Worm (Caenorhabditis elegans) whole organism, L1 larva: Measurements from ENCODE around the gene D1086.8.

Source experiments
- C16A3.4 ChIP-seq: fragments of 150-350 bp; optimal IDR thresholded peaks from 2 replicates; lab custom pipeline; 2014; ENCODE audit warnings: missing biosample characterization, missing genetic modification characterization
- F16B12.6 ChIP-seq: fragments of 150-350 bp; optimal IDR thresholded peaks from 2 replicates; lab custom pipeline; 2014; ENCODE audit warnings: missing biosample characterization, missing genetic modification characterization
- Y116A8C.19 ChIP-seq: sonication (generic microtip); optimal IDR thresholded peaks from 2 replicates; lab custom pipeline; 2016; ENCODE audit warnings: missing compliant biosample characterization, missing genetic modification characterization, borderline replicate concordance
- ama-1 ChIP-seq: fragments of 150-350 bp; optimal IDR thresholded peaks from 2 replicates; lab custom pipeline; 2014
- ceh-8 ChIP-seq: fragments of 200-800 bp; sonication (Bioruptor generic); optimal IDR thresholded peaks from 2 replicates; lab custom pipeline; 2018; ENCODE audit warnings: mild to moderate bottlenecking, missing genetic modification characterization, moderate library complexity, missing compliant biosample characterization
- ceh-82 ChIP-seq, 3 experiments: fragments of 150-350 bp in 1 of 3; sonication (generic microtip) in 2 of 3; optimal IDR thresholded peaks; 2 replicates each; lab custom pipeline; 2014 to 2017; ENCODE audit warnings: missing biosample characterization in 3 of 3, missing genetic modification characterization in 3 of 3
- ceh-90 ChIP-seq: sonication (generic microtip); optimal IDR thresholded peaks from 2 replicates; lab custom pipeline; 2016; ENCODE audit warnings: missing genetic modification characterization, missing compliant biosample characterization
- dpl-1 ChIP-seq, 3 experiments: fragments of 150-350 bp in 2 of 3; sonication (generic microtip) in 1 of 3; optimal IDR thresholded peaks; 2 replicates each; lab custom pipeline; 2014 to 2017; ENCODE audit warnings: missing biosample characterization in 3 of 3, missing genetic modification characterization in 3 of 3, missing genetic modification reagents in 3 of 3
- dsc-1 ChIP-seq: sonication (generic microtip); optimal IDR thresholded peaks from 2 replicates; lab custom pipeline; 2016; ENCODE audit warnings: mild to moderate bottlenecking, missing genetic modification characterization, missing compliant biosample characterization
- egl-13 ChIP-seq: sonication (generic microtip); optimal IDR thresholded peaks from 2 replicates; lab custom pipeline; 2016; ENCODE audit warnings: missing genotype, missing genetic modification reagents, missing genetic modification characterization, missing compliant biosample characterization
- elt-3 ChIP-seq, 6 experiments: fragments of 150-350 bp in 1 of 6; sonication (generic microtip); optimal IDR thresholded peaks; 2 replicates each; lab custom pipeline; 2017 to 2018; ENCODE audit warnings: missing biosample characterization in 6 of 6, missing genetic modification characterization in 6 of 6, inconsistent platforms in 1 of 6
- ets-5 ChIP-seq: fragments of 200-800 bp; sonication (Bioruptor generic); IDR thresholded peaks from 2 replicates; pipeline ENCODE4 v1.3.6; 2022; ENCODE audit warnings: missing genetic modification characterization, missing compliant biosample characterization
- fos-1 ChIP-seq: fragments of 150-350 bp; optimal IDR thresholded peaks from 2 replicates; lab custom pipeline; 2014; ENCODE audit warnings: missing biosample characterization, missing genetic modification characterization
- grh-1 ChIP-seq: fragments of 200-800 bp; sonication (Bioruptor generic); IDR thresholded peaks from 2 replicates; pipeline ENCODE4 v1.3.6; 2022; ENCODE audit warnings: missing genetic modification reagents, missing genetic modification characterization, missing compliant biosample characterization
- hlh-17 ChIP-seq: fragments of 200-800 bp; sonication (Bioruptor generic); optimal IDR thresholded peaks from 2 replicates; lab custom pipeline; 2018; ENCODE audit warnings: missing genetic modification characterization, mild to moderate bottlenecking, missing compliant biosample characterization, moderate library complexity, borderline replicate concordance
- hlh-4 ChIP-seq: sonication (generic microtip); optimal IDR thresholded peaks from 2 replicates; lab custom pipeline; 2016; ENCODE audit warnings: mild to moderate bottlenecking, missing genetic modification characterization, missing compliant biosample characterization
- hpl-2 ChIP-seq: fragments of 150-350 bp; optimal IDR thresholded peaks from 2 replicates; lab custom pipeline; 2014; ENCODE audit warnings: missing biosample characterization, missing genetic modification reagents, missing genetic modification characterization
- irx-1 ChIP-seq: sonication (generic microtip); optimal IDR thresholded peaks from 2 replicates; lab custom pipeline; 2016; ENCODE audit warnings: missing genetic modification characterization, missing compliant biosample characterization
- isw-1 ChIP-seq: fragments of 200-800 bp; sonication (Bioruptor generic); IDR thresholded peaks from 2 replicates; pipeline ENCODE4 v1.3.6; 2022; ENCODE audit warnings: missing genetic modification characterization, missing compliant biosample characterization
- jun-1 ChIP-seq: fragments of 150-350 bp; optimal IDR thresholded peaks from 2 replicates; lab custom pipeline; 2014; ENCODE audit warnings: missing biosample characterization, missing genetic modification reagents, missing genetic modification characterization
- lin-13 ChIP-seq: fragments of 150-350 bp; optimal IDR thresholded peaks from 2 replicates; lab custom pipeline; 2014; ENCODE audit warnings: missing biosample characterization, missing genetic modification reagents, missing genetic modification characterization
- lin-14 ChIP-seq: fragments of 200-800 bp; sonication (Bioruptor generic); optimal IDR thresholded peaks from 2 replicates; lab custom pipeline; 2018; ENCODE audit warnings: mild to moderate bottlenecking, missing genetic modification characterization, moderate library complexity, missing compliant biosample characterization
- lin-35 ChIP-seq, 2 experiments: fragments of 150-350 bp; optimal IDR thresholded peaks; 2 replicates each; lab custom pipeline; 2014; ENCODE audit warnings: missing biosample characterization in 2 of 2, missing genetic modification characterization in 2 of 2, missing genetic modification reagents in 2 of 2
- lir-3 ChIP-seq: sonication (generic microtip); optimal IDR thresholded peaks from 2 replicates; lab custom pipeline; 2016; ENCODE audit warnings: mild to moderate bottlenecking, missing genetic modification characterization, moderate library complexity, missing compliant biosample characterization; ENCODE audit not compliant: poor library complexity
- lsy-2 ChIP-seq, 2 experiments: fragments of 150-350 bp; optimal IDR thresholded peaks; 2 replicates each; lab custom pipeline; 2014; ENCODE audit warnings: missing biosample characterization in 2 of 2, missing genetic modification characterization in 2 of 2
- mdl-1 ChIP-seq, 2 experiments: fragments of 150-350 bp; optimal IDR thresholded peaks; 2 replicates each; lab custom pipeline; 2014 to 2017; ENCODE audit warnings: missing biosample characterization in 2 of 2, missing genetic modification characterization in 2 of 2, inconsistent platforms in 1 of 2
- nhr-12 ChIP-seq: sonication (generic microtip); optimal IDR thresholded peaks from 2 replicates; lab custom pipeline; 2017; ENCODE audit warnings: missing biosample characterization, missing genetic modification characterization
- nhr-19 ChIP-seq: fragments of 200-800 bp; sonication (Bioruptor generic); conservative IDR thresholded peaks from 2 replicates; pipeline ENCODE4 v1.3.6; 2022; ENCODE audit warnings: missing genetic modification characterization, missing compliant biosample characterization
- nhr-237 ChIP-seq: fragments of 150-350 bp; optimal IDR thresholded peaks from 2 replicates; lab custom pipeline; 2014; ENCODE audit warnings: missing biosample characterization, missing genetic modification characterization
- nhr-47 ChIP-seq: sonication (generic microtip); optimal IDR thresholded peaks from 2 replicates; lab custom pipeline; 2016; ENCODE audit warnings: mild to moderate bottlenecking, missing genetic modification characterization, moderate library complexity, missing compliant biosample characterization
- nhr-77 ChIP-seq: fragments of 150-350 bp; optimal IDR thresholded peaks from 2 replicates; lab custom pipeline; 2014; ENCODE audit warnings: missing biosample characterization, missing genetic modification characterization
- nhr-84 ChIP-seq: sonication (generic microtip); optimal IDR thresholded peaks from 2 replicates; lab custom pipeline; 2017; ENCODE audit warnings: missing biosample characterization, missing genetic modification characterization
- nhr-85 ChIP-seq: sonication (generic microtip); peaks from one replicate; lab custom pipeline; 2016; ENCODE audit warnings: missing genetic modification characterization, inconsistent platforms, missing compliant biosample characterization
- nhr-90 ChIP-seq: sonication (generic microtip); optimal IDR thresholded peaks from 2 replicates; lab custom pipeline; 2016; ENCODE audit warnings: mild to moderate bottlenecking, missing genetic modification characterization, missing compliant biosample characterization; ENCODE audit not compliant: poor library complexity
- pax-3 ChIP-seq: fragments of 200-800 bp; sonication (Bioruptor generic); optimal IDR thresholded peaks from 2 replicates; lab custom pipeline; 2018; ENCODE audit warnings: mild to moderate bottlenecking, missing genetic modification characterization, moderate library complexity, missing compliant biosample characterization
- pqm-1 ChIP-seq: sonication (generic microtip); optimal IDR thresholded peaks from 3 replicates; lab custom pipeline; 2017; ENCODE audit warnings: missing biosample characterization, missing genetic modification characterization
- rnt-1 ChIP-seq: sonication (generic microtip); optimal IDR thresholded peaks from 2 replicates; lab custom pipeline; 2016; ENCODE audit warnings: mild to moderate bottlenecking, missing genetic modification characterization, moderate library complexity, missing compliant biosample characterization
- skn-1 ChIP-seq: fragments of 150-350 bp; optimal IDR thresholded peaks from 2 replicates; lab custom pipeline; 2014; ENCODE audit warnings: missing biosample characterization, missing genetic modification characterization
- snpc-4 ChIP-seq: fragments of 150-350 bp; optimal IDR thresholded peaks from 2 replicates; lab custom pipeline; 2014; ENCODE audit warnings: missing biosample characterization, missing genetic modification characterization
- snu-23 ChIP-seq: sonication (generic microtip); optimal IDR thresholded peaks from 2 replicates; lab custom pipeline; 2016; ENCODE audit warnings: missing genetic modification characterization, missing compliant biosample characterization
- swsn-7 ChIP-seq: sonication (generic microtip); optimal IDR thresholded peaks from 2 replicates; lab custom pipeline; 2016; ENCODE audit warnings: missing genetic modification characterization, missing compliant biosample characterization
- unc-130 ChIP-seq: fragments of 150-350 bp; optimal IDR thresholded peaks from 2 replicates; lab custom pipeline; 2017; ENCODE audit warnings: missing biosample characterization, missing genetic modification characterization, inconsistent platforms
- unc-30 ChIP-seq: sonication (generic microtip); optimal IDR thresholded peaks from 2 replicates; lab custom pipeline; 2017; ENCODE audit warnings: missing biosample characterization, missing genetic modification characterization
- unc-98 ChIP-seq: fragments of 200-800 bp; sonication (Bioruptor generic); IDR thresholded peaks from 2 replicates; pipeline ENCODE4 v1.3.6; 2022; ENCODE audit warnings: missing genetic modification characterization, missing compliant biosample characterization
- vab-15 ChIP-seq: sonication (generic microtip); optimal IDR thresholded peaks from 2 replicates; lab custom pipeline; 2017; ENCODE audit warnings: missing genotype, mild to moderate bottlenecking, missing genetic modification characterization, missing compliant biosample characterization
- xbp-1 ChIP-seq: sonication (generic microtip); optimal IDR thresholded peaks from 2 replicates; lab custom pipeline; 2016; ENCODE audit warnings: missing genetic modification characterization, missing compliant biosample characterization
- zag-1 ChIP-seq: fragments of 150-350 bp; optimal IDR thresholded peaks from 2 replicates; lab custom pipeline; 2014; ENCODE audit warnings: missing biosample characterization, missing genetic modification characterization
- ztf-11 ChIP-seq, 2 experiments: sonication (generic microtip); optimal IDR thresholded peaks; 2 replicates each; lab custom pipeline; 2016 to 2017; ENCODE audit warnings: missing genetic modification characterization in 2 of 2, missing biosample characterization in 1 of 2, missing compliant biosample characterization in 1 of 2
- ztf-4 ChIP-seq: fragments of 150-350 bp; optimal IDR thresholded peaks from 2 replicates; lab custom pipeline; 2014; ENCODE audit warnings: missing biosample characterization, missing genetic modification characterization

D1086.8 gene

ce11 chrV:14136152-14136551 is 42.2 kb downstream of the D1086.8 start (continued):
- no peak for TF ChIP-seq ets-5 (GFP tag; lab: Robert Waterston, UW)
- TF ChIP-seq nhr-84 (tag; lab: Kevin White, UChicago) = no peak
- peak; percentile 15 for TF ChIP-seq nhr-237 (tag; lab: Kevin White, UChicago)
- no peak for TF ChIP-seq hlh-17 (GFP tag; lab: Kevin White, UChicago)
- peak; percentile 32 to 80 for TF ChIP-seq lsy-2 (tag; optimal IDR thresholded peaks at IDR 0.05; lab: Kevin White, UChicago)
- TF ChIP-seq zag-1 (tag; lab: Kevin White, UChicago) = no peak
- peak in 1 of 2 experiments; percentile 89 for TF ChIP-seq mdl-1 (tag; optimal IDR thresholded peaks at IDR 0.05; lab: Kevin White, UChicago)
- peak; percentile 49 to 68 (median 50) for TF ChIP-seq ceh-82 (tag; optimal IDR thresholded peaks at IDR 0.05; lab: Kevin White, UChicago)
- peak; percentile 45 for TF ChIP-seq irx-1
- TF ChIP-seq C16A3.4 (tag; lab: Kevin White, UChicago) = peak; percentile 59
- TF ChIP-seq unc-98 = no peak
- peak; percentile 30 for TF ChIP-seq rnt-1 (tag; lab: Kevin White, UChicago)
- TF ChIP-seq nhr-19 (GFP tag; lab: Robert Waterston, UW) = peak; percentile 59
- TF ChIP-seq snu-23 (GFP tag; lab: Kevin White, UChicago) = peak; percentile 82
- TF ChIP-seq ztf-4 (tag; lab: Kevin White, UChicago) = peak; percentile 77
- TF ChIP-seq snpc-4 = peak; percentile 48
- TF ChIP-seq swsn-7 (tag; lab: Kevin White, UChicago) = peak; percentile 62
- no peak for TF ChIP-seq hlh-4 (tag; lab: Kevin White, UChicago)
- TF ChIP-seq unc-130 = no peak
- peak in 1 of 2 experiments; percentile 2 for TF ChIP-seq ztf-11 (tag; optimal IDR thresholded peaks at IDR 0.05; lab: Kevin White, UChicago)
- TF ChIP-seq unc-30 (tag; lab: Kevin White, UChicago) = no peak
- TF ChIP-seq Y116A8C.19 = no peak
- TF ChIP-seq hpl-2 = no peak
- TF ChIP-seq nhr-85 = peak; percentile 94
- TF ChIP-seq nhr-77 (tag; lab: Kevin White, UChicago) = peak; percentile 82
- TF ChIP-seq vab-15 (tag; lab: Kevin White, UChicago) = no peak
- peak; percentile 4 to 52 (median 42) for TF ChIP-seq dpl-1 (GFP tag; optimal IDR thresholded peaks at IDR 0.05; lab: Kevin White, UChicago)
- TF ChIP-seq pax-3 (tag; lab: Kevin White, UChicago) = peak; percentile 65
- peak; percentile 63 for TF ChIP-seq lin-13 (GFP tag; lab: Kevin White, UChicago)
- TF ChIP-seq jun-1 (tag; lab: Kevin White, UChicago) = peak; percentile 65
- TF ChIP-seq ceh-8 (GFP tag; lab: Kevin White, UChicago) = peak; percentile 65
- no peak for TF ChIP-seq pqm-1
- no peak for TF ChIP-seq F16B12.6 (tag; lab: Kevin White, UChicago)
- peak; percentile 49 for TF ChIP-seq nhr-90 (tag; lab: Kevin White, UChicago)
- TF ChIP-seq fos-1 (tag; lab: Kevin White, UChicago) = peak; percentile 80
- peak; percentile 70 for TF ChIP-seq nhr-47
- TF ChIP-seq ama-1 (lab: Kevin White, UChicago) = peak; percentile 24
- no peak for TF ChIP-seq nhr-12
- TF ChIP-seq lir-3 (tag; lab: Kevin White, UChicago) = peak; percentile 24
- TF ChIP-seq skn-1 = peak; percentile 70
- TF ChIP-seq grh-1 (GFP tag; lab: Robert Waterston, UW) = no peak
- TF ChIP-seq isw-1 (GFP tag; lab: Robert Waterston, UW) = no peak; the same call in 1 of the 2 replicates
- TF ChIP-seq lin-35 (GFP tag; optimal IDR thresholded peaks at IDR 0.05; lab: Kevin White, UChicago) = peak; percentile 42 to 75
- peak in 2 of 6 experiments; percentile 72 to 83 for TF ChIP-seq elt-3 (tag; optimal IDR thresholded peaks at IDR 0.05; lab: Kevin White, UChicago)
- peak; percentile 46 for TF ChIP-seq xbp-1 (tag; lab: Kevin White, UChicago)
- TF ChIP-seq ceh-90 = no peak
- TF ChIP-seq lin-14 = peak; percentile 98
- TF ChIP-seq dsc-1 (tag; lab: Kevin White, UChicago) = no peak
- TF ChIP-seq egl-13 (tag; lab: Kevin White, UChicago) = no peak
